Fruit fly (Drosophila melanogaster): ENCODE data around the gene Adck5.

DNA sequence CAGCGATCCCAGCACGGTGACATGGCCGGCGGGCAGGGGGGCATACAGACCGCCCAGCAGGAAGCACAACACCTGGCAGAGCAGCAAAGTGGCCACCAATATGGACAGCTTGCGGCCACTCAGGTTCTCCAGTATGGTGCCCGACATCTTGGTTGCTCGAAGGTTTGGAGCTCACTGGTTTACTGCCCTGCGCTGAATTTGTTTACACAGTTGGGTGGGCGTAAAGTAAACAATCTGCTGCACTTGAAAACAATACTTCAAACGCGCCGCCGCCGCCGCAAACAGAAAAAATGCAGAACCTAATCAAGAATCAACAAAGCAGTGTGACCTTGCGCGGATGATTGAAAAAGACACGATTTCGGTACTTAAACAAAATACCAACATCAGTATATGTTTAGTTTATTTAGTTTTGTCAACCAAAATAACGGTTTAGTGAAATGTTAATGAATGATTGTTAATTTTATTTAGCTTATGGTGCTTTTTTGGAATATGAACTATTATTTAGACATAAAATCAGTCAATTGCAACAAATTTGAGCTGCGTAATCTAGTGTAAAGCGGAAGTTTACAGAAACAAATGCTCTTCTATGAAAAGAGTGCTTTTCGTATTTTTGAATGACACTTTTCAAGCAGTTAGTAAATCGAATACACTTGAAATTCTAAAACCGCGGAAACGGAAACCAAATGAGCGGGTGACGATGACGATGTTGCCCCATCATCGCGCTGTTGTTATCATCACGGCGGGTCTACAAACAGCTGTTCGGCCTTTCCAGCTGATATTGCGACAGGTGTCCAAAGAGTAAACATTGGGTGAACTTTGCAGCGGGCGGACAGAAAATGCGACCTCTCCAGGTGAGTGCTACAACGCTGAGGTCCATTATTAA lies at the start of gene Adck5, which contains the start of gene wls:
- TF ChIP-seq CG8478 (optimal IDR thresholded peaks at IDR 0.05) (no peak), psq (optimal IDR thresholded peaks at IDR 0.05) (no peak), EcR (GFP tag; optimal IDR thresholded peaks at IDR 0.05) (no peak), Dll (optimal IDR thresholded peaks at IDR 0.05) (no peak)

Measured in whole organism.